Worm (Caenorhabditis elegans) whole organism, L1 larva: ENCODE data around the gene F53C11.1.

ENCODE experiments used
- C04F5.9 ChIP-seq: sonication (generic microtip); optimal IDR thresholded peaks from 2 replicates; lab custom pipeline; 2016; ENCODE audit warnings: missing genetic modification characterization, missing compliant biosample characterization
- C34B4.2 ChIP-seq: sonication (generic microtip); optimal IDR thresholded peaks from 2 replicates; lab custom pipeline; 2017; ENCODE audit warnings: mild to moderate bottlenecking, missing genetic modification characterization, missing compliant biosample characterization
- F16B12.6 ChIP-seq: fragments of 150-350 bp; optimal IDR thresholded peaks from 2 replicates; lab custom pipeline; 2014; ENCODE audit warnings: missing biosample characterization, missing genetic modification characterization
- Y116A8C.19 ChIP-seq: sonication (generic microtip); optimal IDR thresholded peaks from 2 replicates; lab custom pipeline; 2016; ENCODE audit warnings: missing compliant biosample characterization, missing genetic modification characterization, borderline replicate concordance
- aha-1 ChIP-seq: fragments of 150-350 bp; optimal IDR thresholded peaks from 2 replicates; lab custom pipeline; 2014; ENCODE audit warnings: missing biosample characterization, missing genetic modification characterization
- alr-1 ChIP-seq: fragments of 200-800 bp; sonication (Bioruptor generic); optimal IDR thresholded peaks from 2 replicates; lab custom pipeline; 2018; ENCODE audit warnings: borderline replicate concordance, mild to moderate bottlenecking, missing genetic modification characterization, missing compliant biosample characterization
- ces-1 ChIP-seq: fragments of 150-350 bp; optimal IDR thresholded peaks from 2 replicates; lab custom pipeline; 2014; ENCODE audit warnings: missing biosample characterization, missing genetic modification reagents, missing genetic modification characterization
- dpl-1 ChIP-seq, 3 experiments: fragments of 150-350 bp in 2 of 3; sonication (generic microtip) in 1 of 3; optimal IDR thresholded peaks; 2 replicates each; lab custom pipeline; 2014 to 2017; ENCODE audit warnings: missing biosample characterization in 3 of 3, missing genetic modification characterization in 3 of 3, missing genetic modification reagents in 3 of 3
- efl-1 ChIP-seq, 4 experiments: fragments of 150-350 bp; optimal IDR thresholded peaks in 3 of 4; peaks in 1 of 4; 1 replicate in 1 of 4; 2 replicates in 3 of 4; lab custom pipeline; 2014; ENCODE audit warnings: missing biosample characterization in 2 of 4, missing genetic modification characterization in 2 of 4, missing genetic modification reagents in 2 of 4
- efl-3 ChIP-seq: fragments of 200-800 bp; sonication (Bioruptor generic); optimal IDR thresholded peaks from 2 replicates; lab custom pipeline; 2018; ENCODE audit warnings: mild to moderate bottlenecking, missing genetic modification characterization, missing compliant biosample characterization
- elt-2 ChIP-seq: sonication (generic microtip); optimal IDR thresholded peaks from 2 replicates; lab custom pipeline; 2016; ENCODE audit warnings: missing genetic modification characterization, mild to moderate bottlenecking, inconsistent platforms, missing compliant biosample characterization, missing genetic modification reagents
- elt-3 ChIP-seq, 6 experiments: fragments of 150-350 bp in 1 of 6; sonication (generic microtip); optimal IDR thresholded peaks; 2 replicates each; lab custom pipeline; 2017 to 2018; ENCODE audit warnings: missing biosample characterization in 6 of 6, missing genetic modification characterization in 6 of 6, inconsistent platforms in 1 of 6
- fkh-10 ChIP-seq: sonication (generic microtip); optimal IDR thresholded peaks from 2 replicates; lab custom pipeline; 2017; ENCODE audit warnings: missing biosample characterization, missing genetic modification reagents, missing genetic modification characterization
- fkh-4 ChIP-seq: sonication (generic microtip); optimal IDR thresholded peaks from 2 replicates; lab custom pipeline; 2016; ENCODE audit warnings: missing compliant biosample characterization, missing genetic modification characterization, borderline replicate concordance
- grh-1 ChIP-seq: fragments of 200-800 bp; sonication (Bioruptor generic); IDR thresholded peaks from 2 replicates; pipeline ENCODE4 v1.3.6; 2022; ENCODE audit warnings: missing genetic modification reagents, missing genetic modification characterization, missing compliant biosample characterization
- hlh-17 ChIP-seq: fragments of 200-800 bp; sonication (Bioruptor generic); optimal IDR thresholded peaks from 2 replicates; lab custom pipeline; 2018; ENCODE audit warnings: missing genetic modification characterization, mild to moderate bottlenecking, missing compliant biosample characterization, moderate library complexity, borderline replicate concordance
- hlh-4 ChIP-seq: sonication (generic microtip); optimal IDR thresholded peaks from 2 replicates; lab custom pipeline; 2016; ENCODE audit warnings: mild to moderate bottlenecking, missing genetic modification characterization, missing compliant biosample characterization
- isw-1 ChIP-seq: fragments of 200-800 bp; sonication (Bioruptor generic); IDR thresholded peaks from 2 replicates; pipeline ENCODE4 v1.3.6; 2022; ENCODE audit warnings: missing genetic modification characterization, missing compliant biosample characterization
- jun-1 ChIP-seq: fragments of 150-350 bp; optimal IDR thresholded peaks from 2 replicates; lab custom pipeline; 2014; ENCODE audit warnings: missing biosample characterization, missing genetic modification reagents, missing genetic modification characterization
- lin-35 ChIP-seq, 2 experiments: fragments of 150-350 bp; optimal IDR thresholded peaks; 2 replicates each; lab custom pipeline; 2014; ENCODE audit warnings: missing biosample characterization in 2 of 2, missing genetic modification characterization in 2 of 2, missing genetic modification reagents in 2 of 2
- lin-39 ChIP-seq: fragments of 150-350 bp; optimal IDR thresholded peaks from 2 replicates; lab custom pipeline; 2014; ENCODE audit warnings: missing biosample characterization, missing genetic modification reagents, missing genetic modification characterization
- lir-3 ChIP-seq: sonication (generic microtip); optimal IDR thresholded peaks from 2 replicates; lab custom pipeline; 2016; ENCODE audit warnings: mild to moderate bottlenecking, missing genetic modification characterization, moderate library complexity, missing compliant biosample characterization; ENCODE audit not compliant: poor library complexity
- lsy-2 ChIP-seq, 2 experiments: fragments of 150-350 bp; optimal IDR thresholded peaks; 2 replicates each; lab custom pipeline; 2014; ENCODE audit warnings: missing biosample characterization in 2 of 2, missing genetic modification characterization in 2 of 2
- nhr-20 ChIP-seq: sonication (generic microtip); optimal IDR thresholded peaks from 2 replicates; lab custom pipeline; 2016; ENCODE audit warnings: mild to moderate bottlenecking, missing genetic modification characterization, missing compliant biosample characterization
- nhr-237 ChIP-seq: fragments of 150-350 bp; optimal IDR thresholded peaks from 2 replicates; lab custom pipeline; 2014; ENCODE audit warnings: missing biosample characterization, missing genetic modification characterization
- nhr-28 ChIP-seq: fragments of 150-350 bp; optimal IDR thresholded peaks from 2 replicates; lab custom pipeline; 2014; ENCODE audit warnings: missing biosample characterization, missing genetic modification characterization
- nhr-76 ChIP-seq: sonication (generic microtip); optimal IDR thresholded peaks from 2 replicates; lab custom pipeline; 2017; ENCODE audit warnings: missing biosample characterization, missing genetic modification characterization
- nhr-84 ChIP-seq: sonication (generic microtip); optimal IDR thresholded peaks from 2 replicates; lab custom pipeline; 2017; ENCODE audit warnings: missing biosample characterization, missing genetic modification characterization
- nhr-90 ChIP-seq: sonication (generic microtip); optimal IDR thresholded peaks from 2 replicates; lab custom pipeline; 2016; ENCODE audit warnings: mild to moderate bottlenecking, missing genetic modification characterization, missing compliant biosample characterization; ENCODE audit not compliant: poor library complexity
- pax-3 ChIP-seq: fragments of 200-800 bp; sonication (Bioruptor generic); optimal IDR thresholded peaks from 2 replicates; lab custom pipeline; 2018; ENCODE audit warnings: mild to moderate bottlenecking, missing genetic modification characterization, moderate library complexity, missing compliant biosample characterization
- pqm-1 ChIP-seq: sonication (generic microtip); optimal IDR thresholded peaks from 3 replicates; lab custom pipeline; 2017; ENCODE audit warnings: missing biosample characterization, missing genetic modification characterization
- rnt-1 ChIP-seq: sonication (generic microtip); optimal IDR thresholded peaks from 2 replicates; lab custom pipeline; 2016; ENCODE audit warnings: mild to moderate bottlenecking, missing genetic modification characterization, moderate library complexity, missing compliant biosample characterization
- snu-23 ChIP-seq: sonication (generic microtip); optimal IDR thresholded peaks from 2 replicates; lab custom pipeline; 2016; ENCODE audit warnings: missing genetic modification characterization, missing compliant biosample characterization
- sup-37 ChIP-seq: fragments of 200-800 bp; sonication (Bioruptor generic); optimal IDR thresholded peaks from 2 replicates; lab custom pipeline; 2018; ENCODE audit warnings: mild to moderate bottlenecking, missing genetic modification characterization, missing compliant biosample characterization
- tlp-1 ChIP-seq: fragments of 150-350 bp; optimal IDR thresholded peaks from 2 replicates; lab custom pipeline; 2014; ENCODE audit warnings: missing biosample characterization, missing genetic modification characterization
- unc-130 ChIP-seq: fragments of 150-350 bp; optimal IDR thresholded peaks from 2 replicates; lab custom pipeline; 2017; ENCODE audit warnings: missing biosample characterization, missing genetic modification characterization, inconsistent platforms
- unc-30 ChIP-seq: sonication (generic microtip); optimal IDR thresholded peaks from 2 replicates; lab custom pipeline; 2017; ENCODE audit warnings: missing biosample characterization, missing genetic modification characterization
- unc-86 ChIP-seq: sonication (generic microtip); optimal IDR thresholded peaks from 2 replicates; lab custom pipeline; 2016; ENCODE audit warnings: missing genetic modification characterization, missing compliant biosample characterization
- zip-4 ChIP-seq: fragments of 200-800 bp; sonication (Bioruptor generic); optimal IDR thresholded peaks from 2 replicates; lab custom pipeline; 2018; ENCODE audit warnings: mild to moderate bottlenecking, missing genetic modification characterization, moderate library complexity, missing compliant biosample characterization

Gene F53C11.1

DNA sequence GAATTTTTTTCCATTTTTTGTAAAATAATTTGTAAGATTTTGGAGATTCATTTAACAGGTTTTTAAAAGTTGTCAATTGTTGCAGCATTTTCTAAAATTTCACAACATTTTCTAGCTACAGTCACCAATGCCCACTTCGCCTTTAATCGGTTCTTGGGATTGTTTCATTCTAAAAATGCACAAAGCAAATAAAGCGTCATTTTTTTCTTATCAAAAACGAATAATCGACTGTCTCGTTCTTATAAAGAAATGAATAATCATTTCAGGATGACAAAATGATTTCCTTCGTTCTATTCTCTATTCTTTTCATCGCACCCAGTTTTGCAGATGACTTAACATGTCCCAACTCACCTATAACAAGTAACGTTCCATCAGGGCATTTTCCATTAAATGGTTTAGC is at the start of gene F53C11.1:
TSS of gene F53C11.1 (plus strand) at position 268 of the 400 bp plus-strand sequence.
- TF ChIP-seq C04F5.9 (no peak), elt-2 (peak; percentile 18)

DNA sequence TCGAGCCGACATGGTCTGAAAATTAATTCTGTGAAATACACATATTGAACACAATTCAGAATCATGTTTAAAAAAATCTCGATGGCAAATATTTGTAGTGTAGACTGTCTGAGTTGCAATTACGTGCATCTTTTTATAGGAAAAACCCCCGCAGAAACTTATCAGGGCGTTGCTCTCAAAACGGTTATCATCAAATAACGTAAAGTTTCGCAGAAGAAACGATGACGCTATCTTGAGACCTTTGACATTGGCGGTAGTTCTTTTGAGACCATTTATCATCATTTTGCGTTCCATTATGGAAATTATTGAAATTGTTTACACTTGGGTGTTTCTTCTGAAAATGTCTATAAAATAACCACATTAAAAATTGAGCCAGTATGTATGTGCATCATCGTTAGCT is 44.8 kb upstream of the F53C11.1 start, which contains the start of gene dct-17:
TSS of gene dct-17 (minus strand) at position 23 of the 400 bp plus-strand sequence.
- peak; percentile 12 for TF ChIP-seq pax-3 (tag; lab: Kevin White, UChicago)
- TF ChIP-seq nhr-237 (tag; lab: Kevin White, UChicago) = no peak
- peak; percentile 3 for TF ChIP-seq pqm-1 (tag; lab: Kevin White, UChicago)
- no peak for TF ChIP-seq efl-3 (GFP tag; lab: Kevin White, UChicago)
- no peak for TF ChIP-seq Y116A8C.19 (tag; lab: Kevin White, UChicago)
- TF ChIP-seq F16B12.6 (tag; lab: Kevin White, UChicago) = no peak
- no peak for TF ChIP-seq fkh-4 (tag; lab: Kevin White, UChicago)
- no peak for TF ChIP-seq alr-1 (tag; lab: Kevin White, UChicago)
- TF ChIP-seq unc-30 (tag; lab: Kevin White, UChicago) = no peak
- no peak for TF ChIP-seq lin-35 (GFP tag; optimal IDR thresholded peaks at IDR 0.05; lab: Kevin White, UChicago)
- TF ChIP-seq elt-2 = peak; percentile 24
- no peak for TF ChIP-seq zip-4
- TF ChIP-seq aha-1 (tag; lab: Kevin White, UChicago) = no peak
- TF ChIP-seq rnt-1 = no peak
- no peak for TF ChIP-seq unc-86
- TF ChIP-seq grh-1 (GFP tag; lab: Robert Waterston, UW) = no peak
- no peak for TF ChIP-seq dpl-1 (GFP tag; optimal IDR thresholded peaks at IDR 0.05; lab: Kevin White, UChicago)
- no peak for TF ChIP-seq nhr-84 (tag; lab: Kevin White, UChicago)
- TF ChIP-seq, all 84 proteins: peak for 3

DNA sequence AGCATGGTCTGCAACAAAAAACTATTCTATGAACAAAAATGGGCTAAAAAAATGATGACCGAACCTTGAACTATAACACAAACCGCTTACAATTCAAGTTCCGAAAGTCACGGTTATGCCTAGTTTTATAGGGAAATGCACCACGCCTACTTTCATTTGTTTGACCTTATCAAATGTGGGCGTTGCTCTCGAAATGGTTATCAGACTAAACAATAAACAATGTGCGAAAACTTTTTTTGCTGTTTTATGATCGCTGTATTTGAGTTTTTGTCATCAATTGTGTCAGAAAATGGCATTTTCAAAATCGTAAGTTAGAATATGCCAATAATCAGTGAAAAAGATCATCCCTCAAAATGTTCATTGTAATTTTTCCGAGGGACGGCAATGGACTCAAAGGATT is 39.4 kb upstream of the F53C11.1 start, which contains the start of gene F35E12.6:
TSS of gene F35E12.6 (minus strand) at position 101 of the 400 bp plus-strand sequence.
- TF ChIP-seq nhr-76 (tag; lab: Kevin White, UChicago) = no peak
- TF ChIP-seq jun-1 (tag; lab: Kevin White, UChicago) = no peak
- no peak for TF ChIP-seq nhr-90 (tag; lab: Kevin White, UChicago)
- peak; percentile 37 for TF ChIP-seq elt-2

DNA sequence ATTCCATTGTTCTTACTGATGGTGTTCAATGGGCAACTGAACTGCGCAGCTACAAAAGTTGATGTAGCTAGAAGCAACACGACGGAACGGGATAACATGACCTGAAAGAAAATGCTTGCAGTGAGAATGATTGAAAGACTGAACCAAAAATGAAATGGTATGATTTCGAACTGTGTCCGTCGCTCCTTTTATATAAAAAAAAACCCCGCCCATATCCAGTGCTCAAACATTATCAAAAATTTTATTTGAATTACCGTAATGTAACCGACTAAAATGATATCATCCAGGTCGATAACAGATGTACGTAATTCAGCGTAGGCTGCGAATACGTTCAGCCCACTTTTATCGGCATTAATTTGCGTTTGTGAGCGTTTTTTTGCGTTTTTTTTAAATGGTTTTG is 37.2 kb upstream of the F53C11.1 start, which contains the start of gene irg-5:
TSS of gene irg-5 (minus strand) at position 101 of the 400 bp plus-strand sequence.
- no peak for TF ChIP-seq dpl-1 (GFP tag; optimal IDR thresholded peaks at IDR 0.05; lab: Kevin White, UChicago)
- TF ChIP-seq isw-1 (GFP tag; lab: Robert Waterston, UW) = no peak
- no peak for TF ChIP-seq pax-3 (tag; lab: Kevin White, UChicago)
- no peak for TF ChIP-seq lir-3 (tag; lab: Kevin White, UChicago)
- TF ChIP-seq pqm-1 (tag; lab: Kevin White, UChicago) = no peak
- TF ChIP-seq nhr-28 = no peak
- no peak for TF ChIP-seq lsy-2 (tag; optimal IDR thresholded peaks at IDR 0.05; lab: Kevin White, UChicago)
- no peak for TF ChIP-seq elt-2
- TF ChIP-seq tlp-1 (tag; lab: Kevin White, UChicago) = no peak
- no peak for TF ChIP-seq sup-37
- no peak for TF ChIP-seq lin-39
- TF ChIP-seq snu-23 (GFP tag; lab: Kevin White, UChicago) = no peak

DNA sequence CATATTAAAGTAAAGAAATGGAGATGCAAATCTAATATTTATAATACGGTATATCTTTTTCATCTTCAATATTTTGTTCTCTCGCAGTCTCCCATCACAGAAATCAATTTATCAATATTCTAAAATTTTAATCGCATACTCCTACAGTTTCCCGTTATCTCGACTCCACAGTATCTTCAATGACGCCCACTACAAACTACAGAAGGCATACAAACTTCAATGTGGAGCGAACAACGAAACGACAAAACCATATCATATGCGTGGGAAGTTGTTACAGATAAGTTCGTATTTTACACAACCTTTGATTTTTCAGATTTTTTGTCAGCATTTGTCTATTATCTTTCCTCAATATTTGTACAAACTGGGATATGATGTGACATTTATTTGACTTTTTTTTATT is 35.7 kb upstream of the F53C11.1 start:
- TF ChIP-seq nhr-20 (peak; percentile 21), unc-130 (no peak), pax-3 (tag; lab: Kevin White, UChicago) (peak; percentile 3), hlh-4 (tag; lab: Kevin White, UChicago) (no peak), hlh-17 (GFP tag; lab: Kevin White, UChicago) (no peak), fkh-10 (GFP tag; lab: Kevin White, UChicago) (no peak), C34B4.2 (tag; lab: Kevin White, UChicago) (no peak), elt-2 (peak; percentile 67), ces-1 (GFP tag; lab: Kevin White, UChicago) (no peak), efl-1 (optimal IDR thresholded peaks at IDR 0.05; lab: Kevin White, UChicago) (no peak), efl-1 (GFP tag; optimal IDR thresholded peaks at IDR 0.05 in 1 of 2; lab: Kevin White, UChicago) (peak in 1 of 2 experiments; percentile 3), elt-3 (tag; optimal IDR thresholded peaks at IDR 0.05; lab: Kevin White, UChicago) (no peak)
